Fruit fly (Drosophila melanogaster) Kc167 (cell line): Measurements from ENCODE around the gene AstA.

ENCODE experiments used
- Myc ChIP-seq: fragments of >200 bp; optimal IDR thresholded peaks from 2 replicates; lab custom pipeline; 2017; ENCODE audit warnings: missing external identifiers
- Sin3A ChIP-seq: fragments of >200 bp; optimal IDR thresholded peaks from 2 replicates; lab custom pipeline; 2018; ENCODE audit warnings: missing external identifiers
- h ChIP-seq: fragments of >200 bp; optimal IDR thresholded peaks from 3 replicates; lab custom pipeline; 2018; ENCODE audit warnings: missing external identifiers
- insv ChIP-seq: fragments of >200 bp; optimal IDR thresholded peaks from 3 replicates; lab custom pipeline; 2018; ENCODE audit warnings: missing external identifiers
- psq ChIP-seq: fragments of >200 bp; optimal IDR thresholded peaks from 2 replicates; lab custom pipeline; 2017; ENCODE audit warnings: missing external identifiers
- ttk ChIP-seq: sonication (Bioruptor generic); optimal IDR thresholded peaks from 2 replicates; lab custom pipeline; 2017; ENCODE audit warnings: missing external identifiers

- TF ChIP-seq insv (lab: Kevin White, UChicago) (no peak), h (lab: Kevin White, UChicago) (no peak), psq (lab: Kevin White, UChicago) (no peak), ttk (lab: Kevin White, UChicago) (no peak), Sin3A (lab: Kevin White, UChicago) (no peak), Myc (lab: Kevin White, UChicago) (no peak)
These were observed 40.2 kb upstream of the AstA start, which contains the start of gene polybromo for dm6 chr3R:24805048-24805447.
